Fruit fly (Drosophila melanogaster) whole organism, prepupa: ENCODE measurements around the gene Qsox4.

Experiments
- CG10631 ChIP-seq: fragments of 200-800 bp; sonication (Bioruptor generic); optimal IDR thresholded peaks from 2 replicates; lab custom pipeline; 2016; ENCODE audit warnings: missing biosample characterization, missing genetic modification characterization
- CG10669 ChIP-seq: fragments of 200-800 bp; sonication (Bioruptor generic); optimal IDR thresholded peaks from 3 replicates; lab custom pipeline; 2018; ENCODE audit warnings: missing biosample characterization, mild to moderate bottlenecking, missing genetic modification characterization, moderate library complexity
- CG6854 ChIP-seq: fragments of 200-800 bp; sonication (Bioruptor generic); optimal IDR thresholded peaks from 2 replicates; lab custom pipeline; 2017; ENCODE audit warnings: missing biosample characterization, mild to moderate bottlenecking, missing genetic modification characterization
- CG8319 ChIP-seq: fragments of 200-800 bp; sonication (Bioruptor generic); optimal IDR thresholded peaks from 3 replicates; lab custom pipeline; 2016; ENCODE audit warnings: missing biosample characterization, missing genetic modification characterization
- Ets21C ChIP-seq: fragments of 200-800 bp; sonication (Bioruptor generic); optimal IDR thresholded peaks from 3 replicates; lab custom pipeline; 2016; ENCODE audit warnings: missing biosample characterization, missing genetic modification characterization

DNA sequence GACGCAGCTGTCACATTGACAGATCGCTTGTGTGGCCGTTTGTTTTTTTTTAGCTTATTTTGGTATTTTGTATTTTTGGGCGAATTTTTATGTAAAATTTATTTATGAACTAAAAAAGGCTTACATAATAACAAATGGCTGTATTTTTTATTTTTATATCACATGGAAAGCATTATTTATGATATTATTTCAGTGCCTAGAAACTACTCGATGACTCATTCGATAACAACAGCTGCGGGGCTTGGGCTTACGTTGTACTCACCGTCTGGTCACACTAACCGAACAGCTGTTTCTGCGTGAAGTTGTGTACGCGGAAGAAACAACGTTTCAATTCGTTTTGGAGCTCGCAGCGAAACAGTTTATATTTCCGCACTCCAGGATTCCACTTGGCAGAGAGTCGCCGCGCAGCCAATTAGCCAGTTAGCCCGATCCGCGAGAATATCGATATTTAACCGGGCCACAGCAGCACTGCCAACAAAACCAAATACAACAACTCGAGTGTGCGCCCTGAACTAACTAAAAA is 30.5 kb downstream of the Qsox4 start, which contains the start of the genes Hmgcr and Rpn9:
- TF ChIP-seq CG8319 (no peak), CG10631 (GFP tag; lab: Kevin White, UChicago) (no peak), Ets21C (GFP tag; lab: Kevin White, UChicago) (no peak), CG6854 (GFP tag; lab: Kevin White, UChicago) (peak; percentile 22), CG10669 (GFP tag; lab: Kevin White, UChicago) (no peak)
